Fruit fly (Drosophila melanogaster) whole organism, prepupa: ENCODE measurements around the gene inaF-B.
A peak's percentile ranks its signal among the peaks of the same experiment; 100 is the strongest.

Experiments used
- CG10631 ChIP-seq: fragments of 200-800 bp; sonication (Bioruptor generic); optimal IDR thresholded peaks from 2 replicates; lab custom pipeline; 2016; ENCODE audit warnings: missing biosample characterization, missing genetic modification characterization
- CG10669 ChIP-seq: fragments of 200-800 bp; sonication (Bioruptor generic); optimal IDR thresholded peaks from 3 replicates; lab custom pipeline; 2018; ENCODE audit warnings: missing biosample characterization, mild to moderate bottlenecking, missing genetic modification characterization, moderate library complexity
- CG11294 ChIP-seq: fragments of 200-800 bp; sonication (Bioruptor generic); IDR thresholded peaks from 2 replicates; pipeline ENCODE4 v1.3.6; 2022; ENCODE audit warnings: missing biosample characterization, missing genetic modification characterization
- CG11762 ChIP-seq: fragments of 200-800 bp; sonication (Bioruptor generic); optimal IDR thresholded peaks from 3 replicates; lab custom pipeline; 2016; ENCODE audit warnings: missing biosample characterization, missing genetic modification characterization; ENCODE audit not compliant: insufficient read depth
- CG11902 ChIP-seq: fragments of 200-800 bp; sonication (Bioruptor generic); optimal IDR thresholded peaks from 3 replicates; lab custom pipeline; 2016; ENCODE audit warnings: missing biosample characterization, missing genetic modification characterization
- CG15336 ChIP-seq: fragments of 200-800 bp; sonication (Bioruptor generic); IDR thresholded peaks from 2 replicates; pipeline ENCODE4 v1.3.6; 2022; ENCODE audit warnings: missing biosample characterization, missing genetic modification characterization
- CG1621 ChIP-seq: fragments of 200-800 bp; sonication (Bioruptor generic); optimal IDR thresholded peaks from 3 replicates; lab custom pipeline; 2018; ENCODE audit warnings: missing biosample characterization, mild to moderate bottlenecking, missing genetic modification characterization
- CG16779 ChIP-seq: fragments of 200-800 bp; sonication (Bioruptor generic); optimal IDR thresholded peaks from 3 replicates; lab custom pipeline; 2017; ENCODE audit warnings: missing biosample characterization, mild to moderate bottlenecking, missing genetic modification characterization
- CG3032 ChIP-seq: fragments of 200-800 bp; optimal IDR thresholded peaks from 2 replicates; lab custom pipeline; 2019; ENCODE audit warnings: missing biosample characterization, mild to moderate bottlenecking, missing genetic modification characterization, moderate library complexity
- CG31627 ChIP-seq: fragments of 200-800 bp; sonication (Bioruptor generic); optimal IDR thresholded peaks from 3 replicates; lab custom pipeline; 2016; ENCODE audit warnings: missing biosample characterization, missing genetic modification characterization
- CG34406 ChIP-seq: fragments of 200-800 bp; sonication (Bioruptor generic); optimal IDR thresholded peaks from 3 replicates; lab custom pipeline; 2016; ENCODE audit warnings: missing biosample characterization, missing genetic modification characterization
- CG4318 ChIP-seq: fragments of 200-800 bp; sonication (Bioruptor generic); optimal IDR thresholded peaks from 3 replicates; lab custom pipeline; 2017; ENCODE audit warnings: missing biosample characterization, mild to moderate bottlenecking, missing genetic modification characterization
- CG6163 ChIP-seq: fragments of 200-800 bp; sonication (Bioruptor generic); IDR thresholded peaks from 3 replicates; pipeline ENCODE4 v1.3.6; 2022; ENCODE audit warnings: missing biosample characterization, missing genetic modification characterization
- CG6792 ChIP-seq: fragments of 200-800 bp; sonication (Bioruptor generic); optimal IDR thresholded peaks from 3 replicates; lab custom pipeline; 2016; ENCODE audit warnings: missing biosample characterization, missing genetic modification characterization
- CG6808 ChIP-seq: fragments of 200-800 bp; sonication (Bioruptor generic); optimal IDR thresholded peaks from 3 replicates; lab custom pipeline; 2017; ENCODE audit warnings: missing biosample characterization, missing genetic modification characterization, mild to moderate bottlenecking, moderate library complexity, missing genetic modification reagents
- CG6854 ChIP-seq: fragments of 200-800 bp; sonication (Bioruptor generic); optimal IDR thresholded peaks from 2 replicates; lab custom pipeline; 2017; ENCODE audit warnings: missing biosample characterization, mild to moderate bottlenecking, missing genetic modification characterization
- CG7368 ChIP-seq: fragments of 200-800 bp; sonication (Bioruptor generic); optimal IDR thresholded peaks from 3 replicates; lab custom pipeline; 2016; ENCODE audit warnings: missing biosample characterization, missing genetic modification characterization
- CG8119 ChIP-seq: fragments of 200-800 bp; sonication (Bioruptor generic); IDR thresholded peaks from 3 replicates; pipeline ENCODE4 v1.3.6; 2022; ENCODE audit warnings: missing biosample characterization, missing genetic modification characterization
- CG8319 ChIP-seq: fragments of 200-800 bp; sonication (Bioruptor generic); optimal IDR thresholded peaks from 3 replicates; lab custom pipeline; 2016; ENCODE audit warnings: missing biosample characterization, missing genetic modification characterization
- CG8632 ChIP-seq: fragments of 200-800 bp; sonication (Bioruptor generic); optimal IDR thresholded peaks from 3 replicates; lab custom pipeline; 2016; ENCODE audit warnings: missing biosample characterization, missing genetic modification characterization
- CG9139 ChIP-seq: fragments of 200-800 bp; sonication (Bioruptor generic); optimal IDR thresholded peaks from 3 replicates; lab custom pipeline; 2017; ENCODE audit warnings: missing biosample characterization, mild to moderate bottlenecking, missing genetic modification characterization
- Eip75B ChIP-seq: fragments of 200-800 bp; sonication (Bioruptor generic); optimal IDR thresholded peaks from 3 replicates; lab custom pipeline; 2016; ENCODE audit warnings: missing biosample characterization, missing genetic modification characterization
- Eip78C ChIP-seq: fragments of 200-800 bp; sonication (Bioruptor generic); peaks from one replicate; lab custom pipeline; 2016; ENCODE audit warnings: missing biosample characterization, missing genetic modification characterization
- Ets21C ChIP-seq: fragments of 200-800 bp; sonication (Bioruptor generic); optimal IDR thresholded peaks from 3 replicates; lab custom pipeline; 2016; ENCODE audit warnings: missing biosample characterization, missing genetic modification characterization
- Ets96B ChIP-seq: fragments of 200-800 bp; optimal IDR thresholded peaks from 2 replicates; lab custom pipeline; 2019; ENCODE audit warnings: missing biosample characterization, mild to moderate bottlenecking, missing genetic modification characterization, moderate library complexity
- Gug ChIP-seq: fragments of 200-800 bp; sonication (Bioruptor generic); IDR thresholded peaks from 2 replicates; pipeline ENCODE4 v1.3.6; 2022; ENCODE audit warnings: missing biosample characterization, missing genetic modification characterization
- Hr38 ChIP-seq: sonication (Bioruptor generic); optimal IDR thresholded peaks from 2 replicates; lab custom pipeline; 2016; ENCODE audit warnings: missing biosample characterization, missing genetic modification characterization
- Hr39 ChIP-seq: fragments of 200-800 bp; sonication (Bioruptor generic); optimal IDR thresholded peaks from 2 replicates; lab custom pipeline; 2016; ENCODE audit warnings: missing biosample characterization, missing genetic modification characterization
- Hr4 ChIP-seq: fragments of 200-800 bp; sonication (Bioruptor generic); optimal IDR thresholded peaks from 3 replicates; lab custom pipeline; 2016; ENCODE audit warnings: missing biosample characterization, missing genetic modification characterization
- Lpt ChIP-seq: fragments of 200-800 bp; sonication (Bioruptor generic); optimal IDR thresholded peaks from 3 replicates; lab custom pipeline; 2016; ENCODE audit warnings: missing biosample characterization, missing genetic modification characterization
- Met ChIP-seq: fragments of 200-800 bp; sonication (Bioruptor generic); optimal IDR thresholded peaks from 3 replicates; lab custom pipeline; 2016; ENCODE audit warnings: missing biosample characterization, missing genetic modification characterization
- OdsH ChIP-seq: fragments of 200-800 bp; sonication (Bioruptor generic); optimal IDR thresholded peaks from 3 replicates; lab custom pipeline; 2016; ENCODE audit warnings: missing biosample characterization, missing genetic modification characterization
- Smox ChIP-seq: fragments of 200-800 bp; sonication (Bioruptor generic); optimal IDR thresholded peaks from 3 replicates; lab custom pipeline; 2016; ENCODE audit warnings: missing biosample characterization, missing genetic modification characterization
- Sox14 ChIP-seq: fragments of 200-800 bp; sonication (Bioruptor generic); optimal IDR thresholded peaks from 3 replicates; lab custom pipeline; 2016; ENCODE audit warnings: missing biosample characterization, missing genetic modification characterization
- Sox15 ChIP-seq: fragments of 200-800 bp; sonication (Bioruptor generic); optimal IDR thresholded peaks from 3 replicates; lab custom pipeline; 2016; ENCODE audit warnings: missing biosample characterization, missing genetic modification characterization
- achi ChIP-seq: fragments of 200-800 bp; sonication (Bioruptor generic); optimal IDR thresholded peaks from 3 replicates; lab custom pipeline; 2016; ENCODE audit warnings: missing biosample characterization, missing genetic modification characterization
- acj6 ChIP-seq: fragments of 200-800 bp; sonication (Bioruptor generic); optimal IDR thresholded peaks from 3 replicates; lab custom pipeline; 2016; ENCODE audit warnings: missing biosample characterization, missing genetic modification characterization
- dac ChIP-seq: fragments of 200-800 bp; sonication (Bioruptor generic); optimal IDR thresholded peaks from 2 replicates; lab custom pipeline; 2017; ENCODE audit warnings: missing biosample characterization, mild to moderate bottlenecking, missing genetic modification characterization
- eg ChIP-seq: fragments of 200-800 bp; sonication (Bioruptor generic); IDR thresholded peaks from 3 replicates; pipeline ENCODE4 v1.3.6; 2022; ENCODE audit warnings: missing biosample characterization, missing genetic modification characterization
- fd85E ChIP-seq: fragments of 200-800 bp; sonication (Bioruptor generic); optimal IDR thresholded peaks from 3 replicates; lab custom pipeline; 2016; ENCODE audit warnings: missing biosample characterization, missing genetic modification characterization
- fkh ChIP-seq: fragments of 200-800 bp; sonication (Bioruptor generic); optimal IDR thresholded peaks from 3 replicates; lab custom pipeline; 2017; ENCODE audit warnings: missing biosample characterization, mild to moderate bottlenecking, missing genetic modification characterization, moderate library complexity
- lz ChIP-seq: fragments of 200-800 bp; sonication (Bioruptor generic); optimal IDR thresholded peaks from 3 replicates; lab custom pipeline; 2016; ENCODE audit warnings: missing biosample characterization, missing genetic modification characterization
- pdm3 ChIP-seq: fragments of 200-800 bp; sonication (Bioruptor generic); optimal IDR thresholded peaks from 3 replicates; lab custom pipeline; 2016; ENCODE audit warnings: missing biosample characterization, missing genetic modification characterization
- salr ChIP-seq, 2 experiments: fragments of 200-800 bp; sonication (Bioruptor generic); optimal IDR thresholded peaks; 3 replicates each; lab custom pipeline; 2016 to 2018; ENCODE audit warnings: missing biosample characterization in 2 of 2, missing genetic modification characterization in 2 of 2, mild to moderate bottlenecking in 1 of 2
- spab ChIP-seq: fragments of 200-800 bp; sonication (Bioruptor generic); optimal IDR thresholded peaks from 2 replicates; lab custom pipeline; 2017; ENCODE audit warnings: missing biosample characterization, mild to moderate bottlenecking, missing genetic modification characterization, missing genetic modification reagents
- ss ChIP-seq, 2 experiments: fragments of 200-800 bp; sonication (Bioruptor generic); optimal IDR thresholded peaks; 2 replicates in 1 of 2; 3 replicates in 1 of 2; lab custom pipeline; 2017 to 2018; ENCODE audit warnings: mild to moderate bottlenecking in 2 of 2, missing biosample characterization in 2 of 2, missing genetic modification characterization in 2 of 2, moderate library complexity in 1 of 2
- svp ChIP-seq: fragments of 200-800 bp; sonication (Bioruptor generic); peaks from one replicate; lab custom pipeline; 2016; ENCODE audit warnings: missing biosample characterization, missing genetic modification characterization
- topi ChIP-seq: fragments of 200-800 bp; sonication (Bioruptor generic); optimal IDR thresholded peaks from 3 replicates; lab custom pipeline; 2016; ENCODE audit warnings: missing biosample characterization, missing genetic modification characterization
- vri ChIP-seq: fragments of 200-800 bp; sonication (Bioruptor generic); optimal IDR thresholded peaks from 3 replicates; lab custom pipeline; 2016; ENCODE audit warnings: missing biosample characterization, mild to moderate bottlenecking, missing genetic modification characterization

The inaF-B gene

DNA sequence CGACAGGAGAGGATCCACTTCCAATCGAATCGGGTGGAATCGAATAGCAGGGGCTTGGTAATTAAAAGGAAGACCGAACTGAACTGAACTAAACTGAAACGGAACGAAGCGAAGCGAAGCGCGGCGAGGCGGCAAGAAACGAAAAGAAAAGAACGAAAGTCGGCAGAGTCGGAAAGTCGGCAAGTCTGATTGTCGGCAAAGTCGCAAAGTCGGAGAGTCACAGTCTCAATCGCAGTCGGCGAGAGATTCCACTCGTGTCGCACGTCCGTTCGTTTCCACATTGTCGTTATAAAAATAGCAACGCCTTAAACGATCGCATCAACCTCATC lies 36.7 kb downstream of the inaF-B start:
- TF ChIP-seq svp = peak; percentile 58
- peak; percentile 39; the same call in 1 of the 3 replicates for TF ChIP-seq CG6163 (GFP tag; lab: Robert Waterston, UW)
- TF ChIP-seq CG11294 = no peak

dm6 chrX:11694959-11695882 lies 37.3 kb downstream of the inaF-B start, which contains the start of gene PhKgamma:
TSS of gene PhKgamma (plus strand) at chrX:11695137.
- TF ChIP-seq vri (GFP tag; lab: Kevin White, UChicago) (peak; percentile 60), lz (GFP tag; lab: Kevin White, UChicago) (no peak), CG11902 (GFP tag; lab: Kevin White, UChicago) (no peak), ss (GFP tag; optimal IDR thresholded peaks at IDR 0.05; lab: Kevin White, UChicago) (peak; percentile 78 to 94), svp (peak; percentile 83), CG7368 (GFP tag; lab: Kevin White, UChicago) (peak; percentile 28), CG15336 (GFP tag; lab: Robert Waterston, UW) (peak; percentile 63), Ets96B (tag; lab: Kevin White, UChicago) (peak; percentile 37), CG16779 (peak; percentile 67), Gug (GFP tag; lab: Robert Waterston, UW) (0 out of 2 replicates have a peak, but pooled peaks have one; percentile 19), CG34406 (GFP tag; lab: Kevin White, UChicago) (no peak), CG11762 (GFP tag; lab: Kevin White, UChicago) (peak; percentile 41), Met (GFP tag; lab: Kevin White, UChicago) (no peak), Eip75B (GFP tag; lab: Kevin White, UChicago) (peak; percentile 26), salr (GFP tag; optimal IDR thresholded peaks at IDR 0.05; lab: Kevin White, UChicago) (peak in 1 of 2 experiments; percentile 47), CG6792 (no peak), Sox14 (GFP tag; lab: Kevin White, UChicago) (peak; percentile 35), CG8632 (GFP tag; lab: Kevin White, UChicago) (no peak), CG8119 (peak; percentile 54; the same call in 2 of the 3 replicates), CG3032 (tag; lab: Kevin White, UChicago) (peak; percentile 7), acj6 (GFP tag; lab: Kevin White, UChicago) (no peak), spab (GFP tag; lab: Kevin White, UChicago) (peak; percentile 21), dac (GFP tag; lab: Kevin White, UChicago) (no peak), Hr4 (GFP tag; lab: Kevin White, UChicago) (no peak), CG4318 (GFP tag; lab: Kevin White, UChicago) (no peak), Eip78C (peak; percentile 67), eg (GFP tag; lab: Robert Waterston, UW) (peak; percentile 74; the same call in 2 of the 3 replicates), OdsH (GFP tag; lab: Kevin White, UChicago) (no peak), Lpt (GFP tag; lab: Kevin White, UChicago) (peak; percentile 48), CG31627 (no peak), CG8319 (GFP tag; lab: Kevin White, UChicago) (no peak), Hr38 (no peak), CG6163 (GFP tag; lab: Robert Waterston, UW) (peak; percentile 73), Sox15 (GFP tag; lab: Kevin White, UChicago) (no peak), CG10669 (GFP tag; lab: Kevin White, UChicago) (peak; percentile 10), CG10631 (GFP tag; lab: Kevin White, UChicago) (no peak), CG6808 (GFP tag; lab: Kevin White, UChicago) (peak; percentile 72), CG9139 (GFP tag; lab: Kevin White, UChicago) (peak; percentile 64), Smox (GFP tag; lab: Kevin White, UChicago) (no peak), fkh (GFP tag; lab: Kevin White, UChicago) (peak; percentile 27), topi (GFP tag; lab: Kevin White, UChicago) (peak; percentile 15), achi (GFP tag; lab: Kevin White, UChicago) (peak; percentile 13), CG1621 (tag; lab: Kevin White, UChicago) (peak; percentile 8), CG6854 (GFP tag; lab: Kevin White, UChicago) (no peak), fd85E (no peak), Ets21C (peak; percentile 10), pdm3 (GFP tag; lab: Kevin White, UChicago) (no peak), Hr39 (GFP tag; lab: Kevin White, UChicago) (no peak)
